Worm (Caenorhabditis elegans): ENCODE results near the gene C15H9.5.
A peak's percentile ranks its signal among the peaks of the same experiment; 100 is the strongest.

C15H9.5 gene

DNA sequence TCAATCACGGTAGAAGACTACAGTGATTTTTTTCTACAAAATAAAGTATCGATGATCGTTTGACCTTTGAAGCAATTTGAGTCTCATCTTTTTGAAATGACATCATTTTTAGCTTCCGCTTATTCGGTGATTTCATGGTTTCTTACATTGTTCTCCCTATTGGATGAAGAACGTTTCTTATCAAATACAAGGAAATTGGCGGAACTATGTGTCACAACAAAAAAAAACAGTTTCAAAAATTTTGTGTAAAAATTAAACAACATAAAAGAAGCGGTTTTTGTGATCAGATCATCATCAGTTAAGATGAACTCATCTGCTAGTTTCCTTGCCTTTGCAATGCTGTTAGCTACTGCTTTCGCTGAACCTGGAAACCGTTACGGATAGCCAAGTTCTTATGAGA is 5.4 kb upstream of the C15H9.5 start, which contains the start of gene C45B2.8:
Gene C45B2.8 (plus strand): TSS at position 301 of the 400 bp plus-strand sequence.
- TF ChIP-seq lin-32 (GFP tag; optimal IDR thresholded peaks at IDR 0.05) = no peak
- TF ChIP-seq pha-4 (tag; optimal IDR thresholded peaks at IDR 0.05) = no peak
- no peak for TF ChIP-seq mab-5 (tag; optimal IDR thresholded peaks at IDR 0.05)
- TF ChIP-seq lin-13 (tag; optimal IDR thresholded peaks at IDR 0.05) = no peak
- TF ChIP-seq unc-120 (tag; optimal IDR thresholded peaks at IDR 0.05; ENCODE audit: poor library complexity, severe bottlenecking) = no peak
- TF ChIP-seq flh-1 (GFP tag; optimal IDR thresholded peaks at IDR 0.05) = no peak
- TF ChIP-seq ces-1 (GFP tag; optimal IDR thresholded peaks at IDR 0.05) = no peak
- TF ChIP-seq nhr-2 (tag; optimal IDR thresholded peaks at IDR 0.05) = no peak
- no peak for TF ChIP-seq mep-1 (tag; optimal IDR thresholded peaks at IDR 0.05)
- TF ChIP-seq nhr-76 (tag; optimal IDR thresholded peaks at IDR 0.05) = no peak
- TF ChIP-seq ceh-43 (GFP tag; optimal IDR thresholded peaks at IDR 0.05) = no peak
- TF ChIP-seq sem-2 (GFP tag; optimal IDR thresholded peaks at IDR 0.05) = no peak
- TF ChIP-seq nhr-28 (tag; optimal IDR thresholded peaks at IDR 0.05) = no peak
- no peak for TF ChIP-seq ceh-39 (tag; optimal IDR thresholded peaks at IDR 0.05)
- no peak for TF ChIP-seq elt-3 (tag; optimal IDR thresholded peaks at IDR 0.05)
- TF ChIP-seq tbx-8 (GFP tag; optimal IDR thresholded peaks at IDR 0.05) = no peak
- no peak for TF ChIP-seq unc-62 (GFP tag; optimal IDR thresholded peaks at IDR 0.05)
- TF ChIP-seq cnd-1 (tag; optimal IDR thresholded peaks at IDR 0.05) = no peak
- no peak for TF ChIP-seq mls-2 (tag; optimal IDR thresholded peaks at IDR 0.05)
- no peak for TF ChIP-seq nhr-237 (tag; optimal IDR thresholded peaks at IDR 0.05)

DNA sequence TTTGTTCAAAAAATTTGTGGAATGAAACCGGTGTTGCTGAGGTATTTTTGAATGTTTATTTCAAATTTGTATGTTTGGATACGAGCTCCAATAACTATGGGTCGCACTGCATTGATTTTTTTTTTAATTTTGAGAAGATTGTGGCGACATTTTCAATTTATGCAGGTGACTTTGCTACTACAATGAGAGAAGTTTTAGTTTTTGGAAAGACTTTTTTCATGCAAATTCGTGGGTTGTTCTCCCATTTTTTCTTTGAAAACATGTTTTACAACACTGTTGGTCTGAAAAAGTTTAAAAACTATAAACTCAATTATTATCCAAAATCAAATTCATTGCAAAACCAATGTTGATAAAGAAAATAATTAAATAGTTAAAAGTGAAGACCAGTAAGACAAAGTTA is 4.4 kb upstream of the C15H9.5 start:
- no peak for TF ChIP-seq ham-2 (GFP tag; optimal IDR thresholded peaks at IDR 0.05)
- TF ChIP-seq ces-1 (GFP tag; optimal IDR thresholded peaks at IDR 0.05) = no peak
- TF ChIP-seq lin-32 (GFP tag; optimal IDR thresholded peaks at IDR 0.05) = no peak
- TF ChIP-seq tbx-8 (GFP tag; optimal IDR thresholded peaks at IDR 0.05) = no peak
- no peak for TF ChIP-seq M03D4.4 (tag; optimal IDR thresholded peaks at IDR 0.05)
- TF ChIP-seq elt-3 (tag; optimal IDR thresholded peaks at IDR 0.05) = no peak

DNA sequence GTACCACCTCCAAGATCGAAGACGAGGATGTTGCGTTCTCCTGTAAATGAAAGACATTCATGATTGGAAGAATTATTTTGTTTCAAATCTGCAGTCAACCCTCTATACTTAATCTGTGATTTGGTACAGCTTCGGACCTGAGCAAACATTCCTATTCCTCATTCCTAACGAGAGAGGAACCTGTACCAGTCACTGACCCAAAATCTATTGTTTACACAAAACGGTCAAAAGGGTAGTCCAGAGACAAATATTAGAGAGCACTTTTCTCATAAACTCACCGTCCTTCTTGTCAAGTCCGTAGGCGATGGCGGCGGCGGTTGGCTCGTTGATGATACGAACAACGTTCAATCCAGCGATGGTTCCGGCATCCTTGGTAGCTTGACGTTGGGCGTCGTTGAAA is 2.3 kb upstream of the C15H9.5 start:
- TF ChIP-seq mls-2 (tag; optimal IDR thresholded peaks at IDR 0.05) (no peak), nhr-2 (tag; optimal IDR thresholded peaks at IDR 0.05) (no peak), tbx-8 (GFP tag; optimal IDR thresholded peaks at IDR 0.05) (no peak), ces-1 (GFP tag; optimal IDR thresholded peaks at IDR 0.05) (no peak)

DNA sequence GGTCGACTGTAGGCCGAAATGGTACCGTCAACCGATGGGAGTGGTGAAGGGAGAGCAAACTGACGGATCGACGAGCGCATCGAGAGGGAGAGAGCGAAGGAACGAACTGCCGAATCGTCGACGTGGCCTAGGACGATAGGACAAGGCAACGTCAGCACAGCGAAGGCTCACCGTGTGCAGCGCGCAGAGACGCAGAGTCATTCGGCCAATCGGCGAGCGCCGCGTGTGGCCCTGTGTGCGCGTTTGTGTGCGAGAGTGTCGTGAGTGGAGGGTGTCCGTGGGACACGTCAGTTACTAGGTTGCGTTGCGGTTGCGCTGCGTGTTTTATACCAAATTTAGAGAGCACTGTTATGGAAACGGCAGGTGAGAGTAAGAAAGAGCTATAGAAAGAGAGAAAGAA is 1.1 kb upstream of the C15H9.5 start, which contains the start of gene hsp-3:
Gene hsp-3 (minus strand): TSS at position 158 of the 400 bp plus-strand sequence.
- TF ChIP-seq zip-8 (tag; optimal IDR thresholded peaks at IDR 0.05) = peak; percentile 41
- no peak for TF ChIP-seq blmp-1 (tag; optimal IDR thresholded peaks at IDR 0.05)
- TF ChIP-seq nhr-237 (tag; optimal IDR thresholded peaks at IDR 0.05) = peak; percentile 42
- TF ChIP-seq sem-2 (GFP tag; optimal IDR thresholded peaks at IDR 0.05) = no peak
- no peak for TF ChIP-seq lin-32 (GFP tag; optimal IDR thresholded peaks at IDR 0.05)
- peak; percentile 99 for TF ChIP-seq pha-4 (tag; optimal IDR thresholded peaks at IDR 0.05)
- TF ChIP-seq nhr-12 (tag; optimal IDR thresholded peaks at IDR 0.05) = peak; percentile 84
- TF ChIP-seq ceh-43 (GFP tag; optimal IDR thresholded peaks at IDR 0.05) = no peak
- TF ChIP-seq ham-2 (GFP tag; optimal IDR thresholded peaks at IDR 0.05) = peak; percentile 78
- TF ChIP-seq ceh-83 (GFP tag; optimal IDR thresholded peaks at IDR 0.05) = peak; percentile 57
- no peak for TF ChIP-seq nhr-28 (tag; optimal IDR thresholded peaks at IDR 0.05)
- peak; percentile 89 for TF ChIP-seq sptf-1 (tag; optimal IDR thresholded peaks at IDR 0.05)
- TF ChIP-seq snpc-4 (tag; optimal IDR thresholded peaks at IDR 0.05) = no peak
- no peak for TF ChIP-seq elt-3 (tag; optimal IDR thresholded peaks at IDR 0.05)
- peak; percentile 60 for TF ChIP-seq ces-1 (GFP tag; optimal IDR thresholded peaks at IDR 0.05)
- TF ChIP-seq M03D4.4 (tag; optimal IDR thresholded peaks at IDR 0.05) = peak; percentile 71
- TF ChIP-seq cnd-1 (tag; optimal IDR thresholded peaks at IDR 0.05) = peak; percentile 79
- peak; percentile 70 for TF ChIP-seq nhr-2 (tag; optimal IDR thresholded peaks at IDR 0.05)
- TF ChIP-seq tbx-8 (GFP tag; optimal IDR thresholded peaks at IDR 0.05) = peak; percentile 46
- peak; percentile 85 for TF ChIP-seq drap-1 (GFP tag; optimal IDR thresholded peaks at IDR 0.05)
- TF ChIP-seq unc-62 (GFP tag; optimal IDR thresholded peaks at IDR 0.05) = peak; percentile 88
- peak; percentile 70 for TF ChIP-seq mls-2 (tag; optimal IDR thresholded peaks at IDR 0.05)
- TF ChIP-seq elt-1 (tag; optimal IDR thresholded peaks at IDR 0.05; ENCODE audit: borderline replicate concordance, insufficient read depth) = peak; percentile 9
- peak; percentile 77 for TF ChIP-seq unc-120 (tag; optimal IDR thresholded peaks at IDR 0.05; ENCODE audit: poor library complexity, severe bottlenecking)
- peak; percentile 53 for TF ChIP-seq hlh-1 (tag; optimal IDR thresholded peaks at IDR 0.05)
- peak; percentile 98 for TF ChIP-seq lin-13 (tag; optimal IDR thresholded peaks at IDR 0.05)
- TF ChIP-seq ztf-11 (tag; optimal IDR thresholded peaks at IDR 0.05) = peak; percentile 96
- TF ChIP-seq mab-5 (tag; optimal IDR thresholded peaks at IDR 0.05) = no peak
- no peak for TF ChIP-seq nhr-76 (tag; optimal IDR thresholded peaks at IDR 0.05)
- peak; percentile 95 for TF ChIP-seq unc-39 (tag; optimal IDR thresholded peaks at IDR 0.05)
- peak; percentile 21 for TF ChIP-seq bed-3 (GFP tag; optimal IDR thresholded peaks at IDR 0.05)
- peak; percentile 93 for TF ChIP-seq mep-1 (tag; optimal IDR thresholded peaks at IDR 0.05)
- TF ChIP-seq flh-1 (GFP tag; optimal IDR thresholded peaks at IDR 0.05) = no peak
- peak; percentile 92 for TF ChIP-seq ceh-39 (tag; optimal IDR thresholded peaks at IDR 0.05)
- TF ChIP-seq lsy-2 (tag; optimal IDR thresholded peaks at IDR 0.05) = peak; percentile 92

All from whole organism, mixed stage, embryonic.